Worm (Caenorhabditis elegans) whole organism, early embryonic: ENCODE data around the gene T07A9.15.

Experiments used
- B0310.2 ChIP-seq: sonication (generic microtip); optimal IDR thresholded peaks from 2 replicates; lab custom pipeline; 2016; ENCODE audit warnings: mild to moderate bottlenecking, missing genetic modification characterization, missing compliant biosample characterization
- aly-1 ChIP-seq: sonication (generic microtip); optimal IDR thresholded peaks from 2 replicates; lab custom pipeline; 2016; ENCODE audit warnings: missing genetic modification characterization, missing compliant biosample characterization
- ama-1 ChIP-seq: fragments of 150-350 bp; optimal IDR thresholded peaks from 2 replicates; lab custom pipeline; 2014
- ceh-36 ChIP-seq: sonication (generic microtip); optimal IDR thresholded peaks from 2 replicates; lab custom pipeline; 2016; ENCODE audit warnings: missing genetic modification characterization, inconsistent platforms, missing compliant biosample characterization
- ets-7 ChIP-seq: sonication (generic microtip); optimal IDR thresholded peaks from 2 replicates; lab custom pipeline; 2016; ENCODE audit warnings: missing genotype, missing genetic modification characterization, missing compliant biosample characterization
- flt-1 ChIP-seq: fragments of 200-800 bp; sonication (Bioruptor generic); IDR thresholded peaks from 2 replicates; pipeline ENCODE4 v1.3.6; 2022; ENCODE audit warnings: missing genetic modification characterization, missing compliant biosample characterization
- hmbx-1 ChIP-seq: sonication (generic microtip); optimal IDR thresholded peaks from 2 replicates; lab custom pipeline; 2016; ENCODE audit warnings: mild to moderate bottlenecking, missing genetic modification characterization, missing compliant biosample characterization
- hmg-4 ChIP-seq: fragments of 200-800 bp; sonication (Bioruptor generic); optimal IDR thresholded peaks from 2 replicates; lab custom pipeline; 2018; ENCODE audit warnings: mild to moderate bottlenecking, missing genetic modification characterization, missing compliant biosample characterization
- hnd-1 ChIP-seq: sonication (generic microtip); optimal IDR thresholded peaks from 2 replicates; lab custom pipeline; 2016; ENCODE audit warnings: missing genetic modification characterization, missing compliant biosample characterization
- pes-1 ChIP-seq: fragments of 200-800 bp; sonication (Bioruptor generic); IDR thresholded peaks from 2 replicates; pipeline ENCODE4 v1.3.6; 2022; ENCODE audit warnings: missing genetic modification reagents, missing genetic modification characterization, missing compliant biosample characterization
- scrt-1 ChIP-seq: fragments of 200-800 bp; sonication (Bioruptor generic); IDR thresholded peaks from 2 replicates; pipeline ENCODE4 v1.3.6; 2022; ENCODE audit warnings: missing genetic modification characterization, missing compliant biosample characterization
- tbx-37 ChIP-seq: fragments of 200-800 bp; sonication (Bioruptor generic); conservative IDR thresholded peaks from 2 replicates; pipeline ENCODE4 v1.3.6; 2022; ENCODE audit warnings: missing genetic modification reagents, missing genetic modification characterization, missing compliant biosample characterization

DNA sequence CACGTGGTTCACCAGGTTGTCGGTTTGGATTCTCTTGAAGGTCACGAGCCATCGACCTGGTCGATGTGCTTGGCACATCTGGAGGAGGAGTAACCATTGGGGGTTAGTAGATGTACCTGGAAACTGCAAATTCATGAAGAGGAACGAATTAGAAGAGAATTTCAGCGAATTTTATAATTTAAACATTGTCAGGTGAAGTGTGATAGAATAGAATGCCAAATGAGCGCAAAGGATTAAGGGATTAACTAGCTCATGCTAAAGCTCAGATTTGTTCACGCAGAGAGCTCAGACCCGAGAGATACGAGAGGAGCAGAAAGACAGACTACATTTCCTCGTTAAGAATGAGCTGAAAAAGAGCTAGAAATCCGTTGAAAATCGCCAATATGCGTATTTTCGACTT is 31.7 kb upstream of the T07A9.15 start, which contains the start of gene daf-18:
- no peak for TF ChIP-seq aly-1 (tag; lab: Kevin White, UChicago)
- TF ChIP-seq ama-1 (lab: Kevin White, UChicago) = no peak
- no peak for TF ChIP-seq hmbx-1 (tag; lab: Kevin White, UChicago)
- no peak for TF ChIP-seq hnd-1 (tag; lab: Kevin White, UChicago)
- no peak for TF ChIP-seq pes-1 (GFP tag; lab: Robert Waterston, UW)
- TF ChIP-seq B0310.2 (tag; lab: Kevin White, UChicago) = no peak
- TF ChIP-seq scrt-1 (GFP tag; lab: Robert Waterston, UW) = no peak
- no peak for TF ChIP-seq ets-7
- TF ChIP-seq hmg-4 (GFP tag; lab: Kevin White, UChicago) = no peak
- TF ChIP-seq flt-1 (GFP tag; lab: Robert Waterston, UW) = no peak
- TF ChIP-seq ceh-36 (tag; lab: Kevin White, UChicago) = peak; percentile 74
- no peak for TF ChIP-seq tbx-37 (GFP tag; lab: Robert Waterston, UW)
